Worm (Caenorhabditis elegans) whole organism, L2 larva: Measurements from ENCODE around the gene T03F6.6.

Experiments
- C34F6.9 ChIP-seq: fragments of 150-350 bp; optimal IDR thresholded peaks from 2 replicates; lab custom pipeline; 2014; ENCODE audit warnings: missing biosample characterization, missing genetic modification characterization
- F13H6.1 ChIP-seq: sonication (generic microtip); optimal IDR thresholded peaks from 2 replicates; lab custom pipeline; 2016; ENCODE audit warnings: missing genetic modification characterization, missing compliant biosample characterization
- R02D3.7 ChIP-seq: fragments of 150-350 bp; optimal IDR thresholded peaks from 2 replicates; lab custom pipeline; 2014; ENCODE audit warnings: missing biosample characterization, missing genetic modification characterization
- Y55F3AM.14 ChIP-seq: fragments of 200-800 bp; sonication (Bioruptor generic); optimal IDR thresholded peaks from 2 replicates; lab custom pipeline; 2018; ENCODE audit warnings: mild to moderate bottlenecking, missing genetic modification characterization, missing compliant biosample characterization
- ZK546.5 ChIP-seq: sonication (generic microtip); optimal IDR thresholded peaks from 2 replicates; lab custom pipeline; 2017; ENCODE audit warnings: missing biosample characterization, missing genetic modification characterization
- alr-1 ChIP-seq: fragments of 150-350 bp; optimal IDR thresholded peaks from 2 replicates; lab custom pipeline; 2014; ENCODE audit warnings: missing biosample characterization, missing genetic modification characterization
- aly-2 ChIP-seq: fragments of 150-350 bp; optimal IDR thresholded peaks from 2 replicates; lab custom pipeline; 2014; ENCODE audit warnings: missing biosample characterization, missing genetic modification characterization
- ama-1 ChIP-seq: fragments of 150-350 bp; optimal IDR thresholded peaks from 2 replicates; lab custom pipeline; 2018; ENCODE audit warnings: inconsistent platforms
- ceh-82 ChIP-seq: fragments of 150-350 bp; optimal IDR thresholded peaks from 2 replicates; lab custom pipeline; 2014; ENCODE audit warnings: missing biosample characterization, missing genetic modification characterization
- crh-2 ChIP-seq: sonication (generic microtip); optimal IDR thresholded peaks from 2 replicates; lab custom pipeline; 2017; ENCODE audit warnings: missing biosample characterization, missing genetic modification characterization
- egl-27 ChIP-seq: sonication (generic microtip); optimal IDR thresholded peaks from 3 replicates; lab custom pipeline; 2017; ENCODE audit warnings: missing biosample characterization, missing genetic modification reagents, missing genetic modification characterization
- elt-3 ChIP-seq: sonication (generic microtip); optimal IDR thresholded peaks from 2 replicates; lab custom pipeline; 2017; ENCODE audit warnings: missing biosample characterization, missing genetic modification characterization
- fos-1 ChIP-seq: fragments of 150-350 bp; optimal IDR thresholded peaks from 2 replicates; lab custom pipeline; 2014; ENCODE audit warnings: missing biosample characterization, missing genetic modification characterization
- gmeb-1 ChIP-seq: fragments of 150-350 bp; optimal IDR thresholded peaks from 2 replicates; lab custom pipeline; 2014; ENCODE audit warnings: missing biosample characterization, missing genetic modification characterization
- lsy-2 ChIP-seq, 2 experiments: fragments of 150-350 bp in 1 of 2; sonication (generic microtip) in 1 of 2; optimal IDR thresholded peaks; 2 replicates each; lab custom pipeline; 2014 to 2017; ENCODE audit warnings: missing biosample characterization in 2 of 2, missing genetic modification characterization in 2 of 2
- mbf-1 ChIP-seq: sonication (generic microtip); optimal IDR thresholded peaks from 2 replicates; lab custom pipeline; 2017; ENCODE audit warnings: missing biosample characterization, missing genetic modification characterization
- mdl-1 ChIP-seq, 2 experiments: fragments of 150-350 bp in 1 of 2; sonication (generic microtip) in 1 of 2; optimal IDR thresholded peaks; 2 replicates each; lab custom pipeline; 2017; ENCODE audit warnings: missing biosample characterization in 2 of 2, missing genetic modification characterization in 2 of 2
- nhr-10 ChIP-seq: sonication (generic microtip); optimal IDR thresholded peaks from 2 replicates; lab custom pipeline; 2017; ENCODE audit warnings: missing biosample characterization, missing genetic modification characterization
- nhr-11 ChIP-seq: fragments of 150-350 bp; optimal IDR thresholded peaks from 2 replicates; lab custom pipeline; 2014; ENCODE audit warnings: missing biosample characterization, missing genetic modification characterization
- nhr-12 ChIP-seq: fragments of 150-350 bp; optimal IDR thresholded peaks from 2 replicates; lab custom pipeline; 2014; ENCODE audit warnings: missing biosample characterization, missing genetic modification characterization
- nhr-129 ChIP-seq: fragments of 150-350 bp; optimal IDR thresholded peaks from 2 replicates; lab custom pipeline; 2014; ENCODE audit warnings: missing biosample characterization, missing genetic modification characterization
- nhr-21 ChIP-seq: fragments of 150-350 bp; optimal IDR thresholded peaks from 2 replicates; lab custom pipeline; 2014; ENCODE audit warnings: missing biosample characterization, missing genetic modification characterization
- nhr-237 ChIP-seq: fragments of 150-350 bp; optimal IDR thresholded peaks from 2 replicates; lab custom pipeline; 2014; ENCODE audit warnings: missing biosample characterization, missing genetic modification characterization
- nhr-25 ChIP-seq: fragments of 150-350 bp; sonication (generic microtip); optimal IDR thresholded peaks from 3 replicates; lab custom pipeline; 2014; ENCODE audit warnings: missing biosample characterization, missing genetic modification characterization
- peb-1 ChIP-seq: fragments of 150-350 bp; optimal IDR thresholded peaks from 2 replicates; lab custom pipeline; 2014; ENCODE audit warnings: missing biosample characterization, missing genetic modification characterization
- sem-4 ChIP-seq: fragments of 150-350 bp; optimal IDR thresholded peaks from 2 replicates; lab custom pipeline; 2014; ENCODE audit warnings: missing biosample characterization, missing genetic modification reagents, missing genetic modification characterization
- sma-3 ChIP-seq: sonication (generic microtip); optimal IDR thresholded peaks from 2 replicates; lab custom pipeline; 2016; ENCODE audit warnings: missing genetic modification reagents, missing genetic modification characterization, missing compliant biosample characterization
- sma-9 ChIP-seq, 2 experiments: fragments of 150-350 bp in 1 of 2; sonication (generic microtip) in 1 of 2; optimal IDR thresholded peaks; 2 replicates each; lab custom pipeline; 2014 to 2016; ENCODE audit warnings: missing genetic modification characterization in 2 of 2, mild to moderate bottlenecking in 1 of 2, missing biosample characterization in 1 of 2, missing compliant biosample characterization in 1 of 2, missing genetic modification reagents in 1 of 2, moderate library complexity in 1 of 2
- snpc-4 ChIP-seq: fragments of 150-350 bp; optimal IDR thresholded peaks from 2 replicates; lab custom pipeline; 2014; ENCODE audit warnings: missing biosample characterization, missing genetic modification characterization
- unc-39 ChIP-seq: fragments of 150-350 bp; optimal IDR thresholded peaks from 2 replicates; lab custom pipeline; 2014; ENCODE audit warnings: missing biosample characterization, missing genetic modification characterization
- unc-55 ChIP-seq: fragments of 150-350 bp; sonication (generic microtip); optimal IDR thresholded peaks from 3 replicates; lab custom pipeline; 2014; ENCODE audit warnings: missing biosample characterization, missing genetic modification reagents, missing genetic modification characterization
- unc-62 ChIP-seq: fragments of 150-350 bp; optimal IDR thresholded peaks from 2 replicates; lab custom pipeline; 2014; ENCODE audit warnings: missing biosample characterization, missing genetic modification reagents, missing genetic modification characterization
- ztf-1 ChIP-seq: fragments of 200-800 bp; sonication (Bioruptor generic); conservative IDR thresholded peaks from 2 replicates; pipeline ENCODE4 v1.3.6; 2022; ENCODE audit warnings: missing genetic modification characterization, missing compliant biosample characterization
- ztf-11 ChIP-seq: sonication (generic microtip); optimal IDR thresholded peaks from 2 replicates; lab custom pipeline; 2017; ENCODE audit warnings: missing biosample characterization, missing genetic modification characterization
- ztf-4 ChIP-seq: fragments of 150-350 bp; optimal IDR thresholded peaks from 2 replicates; lab custom pipeline; 2014; ENCODE audit warnings: missing biosample characterization, missing genetic modification characterization

T03F6.6 gene

ce11 chrIII:13344538-13345136, 35.5 kb downstream of the T03F6.6 start, which contains the start of gene acaa-2:
Gene acaa-2, plus strand, starts transcription at chrIII:13344937.
- peak; percentile 8 for TF ChIP-seq sma-3 (GFP tag; lab: Kevin White, UChicago)
- no peak for TF ChIP-seq unc-39
- TF ChIP-seq crh-2 (tag; lab: Kevin White, UChicago) = peak; percentile 61
- no peak for TF ChIP-seq nhr-129
- TF ChIP-seq sma-9 (GFP tag; optimal IDR thresholded peaks at IDR 0.05; lab: Kevin White, UChicago) = no peak
- TF ChIP-seq sma-9 (tag; optimal IDR thresholded peaks at IDR 0.05; lab: Kevin White, UChicago) = no peak
- no peak for TF ChIP-seq nhr-237 (tag; lab: Kevin White, UChicago)
- TF ChIP-seq unc-55 (GFP tag; lab: Kevin White, UChicago) = peak; percentile 33
- no peak for TF ChIP-seq ztf-1 (GFP tag; lab: Robert Waterston, UW)
- TF ChIP-seq nhr-25 = peak; percentile 13
- no peak for TF ChIP-seq sem-4
- peak; percentile 42 for TF ChIP-seq C34F6.9
- TF ChIP-seq gmeb-1 (tag; lab: Kevin White, UChicago) = peak; percentile 24
- TF ChIP-seq nhr-12 (tag; lab: Kevin White, UChicago) = no peak
- no peak for TF ChIP-seq elt-3
- TF ChIP-seq R02D3.7 (tag; lab: Kevin White, UChicago) = no peak
- TF ChIP-seq nhr-21 (tag; lab: Kevin White, UChicago) = no peak
- no peak for TF ChIP-seq nhr-10 (tag; lab: Kevin White, UChicago)
- no peak for TF ChIP-seq Y55F3AM.14 (GFP tag; lab: Kevin White, UChicago)
- no peak for TF ChIP-seq ztf-4 (tag; lab: Kevin White, UChicago)
- peak; percentile 45 for TF ChIP-seq fos-1 (tag; lab: Kevin White, UChicago)
- no peak for TF ChIP-seq nhr-11 (tag; lab: Kevin White, UChicago)
- TF ChIP-seq unc-62 (GFP tag; lab: Kevin White, UChicago) = no peak
- TF ChIP-seq lsy-2 (tag; optimal IDR thresholded peaks at IDR 0.05; lab: Kevin White, UChicago) = peak in 1 of 2 experiments; percentile 43
- TF ChIP-seq ama-1 (lab: Kevin White, UChicago) = no peak
- no peak for TF ChIP-seq mdl-1 (tag; optimal IDR thresholded peaks at IDR 0.05; lab: Kevin White, UChicago)
- no peak for TF ChIP-seq aly-2 (tag; lab: Kevin White, UChicago)
- TF ChIP-seq, all 48 proteins: peak for 8

ce11 chrIII:13343562-13344139, 36.4 kb downstream of the T03F6.6 start:
- TF ChIP-seq ztf-4 (tag; lab: Kevin White, UChicago) (no peak), peb-1 (tag; lab: Kevin White, UChicago) (no peak), ztf-1 (GFP tag; lab: Robert Waterston, UW) (no peak), alr-1 (tag; lab: Kevin White, UChicago) (no peak), nhr-25 (no peak), F13H6.1 (tag; lab: Kevin White, UChicago) (no peak), sma-3 (GFP tag; lab: Kevin White, UChicago) (no peak), sem-4 (no peak), mbf-1 (no peak), nhr-21 (tag; lab: Kevin White, UChicago) (no peak), mdl-1 (tag; optimal IDR thresholded peaks at IDR 0.05; lab: Kevin White, UChicago) (no peak), snpc-4 (tag; lab: Kevin White, UChicago) (no peak), nhr-237 (tag; lab: Kevin White, UChicago) (no peak), egl-27 (tag; lab: Kevin White, UChicago) (no peak)

- TF ChIP-seq ceh-82 (tag; lab: Kevin White, UChicago) (no peak), ztf-11 (tag; lab: Kevin White, UChicago) (no peak), fos-1 (tag; lab: Kevin White, UChicago) (no peak), peb-1 (tag; lab: Kevin White, UChicago) (no peak)
Measured at ce11 chrIII:13343117-13343516, 37.0 kb downstream of the T03F6.6 start, which contains the start of gene ife-1. Gene ife-1, plus strand, starts transcription at chrIII:13343417.

- no peak for TF ChIP-seq egl-27 (tag; lab: Kevin White, UChicago)
- TF ChIP-seq nhr-21 (tag; lab: Kevin White, UChicago) = no peak
- no peak for TF ChIP-seq mbf-1
- no peak for TF ChIP-seq aly-2 (tag; lab: Kevin White, UChicago)
- no peak for TF ChIP-seq unc-55 (GFP tag; lab: Kevin White, UChicago)
- TF ChIP-seq alr-1 (tag; lab: Kevin White, UChicago) = no peak
- no peak for TF ChIP-seq ZK546.5 (tag; lab: Kevin White, UChicago)
- no peak for TF ChIP-seq fos-1 (tag; lab: Kevin White, UChicago)
- TF ChIP-seq nhr-129 = no peak
- no peak for TF ChIP-seq R02D3.7 (tag; lab: Kevin White, UChicago)
- TF ChIP-seq nhr-11 (tag; lab: Kevin White, UChicago) = no peak
- no peak for TF ChIP-seq Y55F3AM.14 (GFP tag; lab: Kevin White, UChicago)
- no peak for TF ChIP-seq lsy-2 (tag; optimal IDR thresholded peaks at IDR 0.05; lab: Kevin White, UChicago)
- no peak for TF ChIP-seq sma-3 (GFP tag; lab: Kevin White, UChicago)
Measured at ce11 chrIII:13342079-13342734, 37.9 kb downstream of the T03F6.6 start, which contains the start of gene dro-1. Gene dro-1, plus strand, starts transcription at chrIII:13342684.
